Worm (Caenorhabditis elegans) whole organism, young adult: ENCODE results near the gene F47B7.4.

Experiments
- B0019.2 ChIP-seq: fragments of 200-800 bp; sonication (Bioruptor generic); conservative IDR thresholded peaks from 2 replicates; pipeline ENCODE4 v1.3.6; 2022; ENCODE audit warnings: missing genetic modification reagents, missing genetic modification characterization, missing compliant biosample characterization
- C06A6.2 ChIP-seq: fragments of 200-800 bp; sonication (Bioruptor generic); conservative IDR thresholded peaks from 2 replicates; pipeline ENCODE4 v1.3.6; 2022; ENCODE audit warnings: missing genetic modification characterization, missing compliant biosample characterization
- F37B4.10 ChIP-seq: fragments of 200-800 bp; sonication (Bioruptor generic); IDR thresholded peaks from 2 replicates; pipeline ENCODE4 v1.3.6; 2022; ENCODE audit warnings: missing genetic modification characterization, missing compliant biosample characterization
- cebp-2 ChIP-seq: fragments of 200-800 bp; sonication (Bioruptor generic); IDR thresholded peaks from 2 replicates; pipeline ENCODE4 v1.3.6; 2022; ENCODE audit warnings: missing genetic modification characterization, missing compliant biosample characterization
- mxl-1 ChIP-seq: sonication (generic microtip); optimal IDR thresholded peaks from 2 replicates; lab custom pipeline; 2016; ENCODE audit warnings: missing genetic modification characterization, missing compliant biosample characterization
- nhr-90 ChIP-seq: sonication (generic microtip); optimal IDR thresholded peaks from 2 replicates; lab custom pipeline; 2016; ENCODE audit warnings: missing genotype, mild to moderate bottlenecking, missing genetic modification characterization, missing compliant biosample characterization
- repo-1 ChIP-seq: sonication (generic microtip); optimal IDR thresholded peaks from 2 replicates; lab custom pipeline; 2017; ENCODE audit warnings: mild to moderate bottlenecking, missing genetic modification characterization, missing compliant biosample characterization
- snpc-3.4 ChIP-seq: sonication (generic microtip); optimal IDR thresholded peaks from 2 replicates; lab custom pipeline; 2017; ENCODE audit warnings: missing genetic modification characterization, mild to moderate bottlenecking, missing compliant biosample characterization, antibody characterized with exemption, moderate library complexity, missing genotype, missing genetic modification reagents
- snpc-4 ChIP-seq, 5 experiments: fragments of 150-350 bp in 1 of 5; sonication (generic microtip) in 4 of 5; optimal IDR thresholded peaks; 2 replicates each; lab custom pipeline; 2014 to 2018; ENCODE audit warnings: missing genetic modification characterization in 5 of 5, missing biosample characterization in 3 of 5, antibody characterized with exemption in 2 of 5, mild to moderate bottlenecking in 2 of 5, missing compliant biosample characterization in 2 of 5, missing genotype in 2 of 5, moderate library complexity in 2 of 5, missing genetic modification reagents in 1 of 5
- unc-62 ChIP-seq: fragments of 150-350 bp; optimal IDR thresholded peaks from 2 replicates; lab custom pipeline; 2014; ENCODE audit warnings: missing biosample characterization, missing genetic modification reagents, missing genetic modification characterization
- ztf-3 ChIP-seq: fragments of 200-800 bp; sonication (Bioruptor generic); optimal IDR thresholded peaks from 2 replicates; lab custom pipeline; 2018; ENCODE audit warnings: mild to moderate bottlenecking, missing genetic modification characterization, missing compliant biosample characterization

DNA sequence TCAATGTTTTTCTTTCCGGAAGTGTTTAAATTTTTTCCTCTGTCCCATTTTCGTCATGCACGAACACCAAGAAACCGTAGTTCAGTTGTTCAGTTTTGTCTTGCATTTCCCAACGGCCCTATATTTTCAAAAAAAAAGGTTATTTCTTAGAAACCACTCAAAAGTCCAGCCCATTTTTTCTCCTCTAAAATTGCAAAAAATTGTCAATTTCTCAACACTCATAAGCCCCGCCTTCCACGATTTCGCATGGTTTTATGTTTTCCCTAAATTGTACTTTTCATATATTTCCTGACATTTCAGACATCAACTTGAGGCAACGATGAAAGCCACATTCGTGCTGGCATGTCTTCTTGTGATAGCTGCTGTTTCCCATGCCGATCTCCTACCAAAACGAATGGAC lies 39.2 kb downstream of the F47B7.4 start, which contains the start of gene nlp-1:
- TF ChIP-seq B0019.2 (GFP tag; lab: Robert Waterston, UW): no peak
- no peak for TF ChIP-seq F37B4.10 (GFP tag; lab: Robert Waterston, UW)
- no peak for TF ChIP-seq nhr-90
- TF ChIP-seq cebp-2 (GFP tag; lab: Robert Waterston, UW): no peak
- no peak for TF ChIP-seq unc-62 (GFP tag; lab: Kevin White, UChicago)
- TF ChIP-seq snpc-4 (GFP tag; optimal IDR thresholded peaks at IDR 0.05; lab: Kevin White, UChicago): no peak
- TF ChIP-seq snpc-4 (tag; optimal IDR thresholded peaks at IDR 0.05; lab: Kevin White, UChicago): no peak
- TF ChIP-seq ztf-3 (GFP tag; lab: Kevin White, UChicago): no peak
- TF ChIP-seq repo-1 (tag; lab: Kevin White, UChicago): no peak
- no peak for TF ChIP-seq snpc-3.4 (tag; lab: Kevin White, UChicago)
- TF ChIP-seq mxl-1 (tag; lab: Kevin White, UChicago): no peak
- no peak for TF ChIP-seq C06A6.2 (GFP tag; lab: Robert Waterston, UW)
